Fruit fly (Drosophila melanogaster) whole organism, embryonic: Measurements from ENCODE around the gene sinu.

ENCODE experiments used
- Bdp1 ChIP-seq: fragments of 200-800 bp; sonication (Bioruptor generic); optimal IDR thresholded peaks from 3 replicates; lab custom pipeline; 2016; ENCODE audit warnings: missing biosample characterization, missing genetic modification characterization
- CG10147 ChIP-seq: fragments of 200-800 bp; sonication (Bioruptor generic); optimal IDR thresholded peaks from 2 replicates; lab custom pipeline; 2019; ENCODE audit warnings: missing biosample characterization, mild to moderate bottlenecking, missing genetic modification characterization, moderate library complexity
- CG12942 ChIP-seq: fragments of 200-800 bp; sonication (Bioruptor generic); optimal IDR thresholded peaks from 3 replicates; lab custom pipeline; 2016; ENCODE audit warnings: missing biosample characterization, missing genetic modification characterization
- CG13424 ChIP-seq: fragments of 200-800 bp; sonication (Bioruptor generic); optimal IDR thresholded peaks from 2 replicates; lab custom pipeline; 2019; ENCODE audit warnings: missing biosample characterization, mild to moderate bottlenecking, missing genetic modification characterization, moderate library complexity
- CG13775 ChIP-seq: fragments of 200-800 bp; sonication (Bioruptor generic); optimal IDR thresholded peaks from 3 replicates; lab custom pipeline; 2017; ENCODE audit warnings: missing biosample characterization, mild to moderate bottlenecking, missing genetic modification characterization
- CG15479 ChIP-seq: fragments of 200-800 bp; sonication (Bioruptor generic); optimal IDR thresholded peaks from 3 replicates; lab custom pipeline; 2019; ENCODE audit warnings: missing biosample characterization, mild to moderate bottlenecking, missing genetic modification characterization, moderate library complexity
- CG17328 ChIP-seq: fragments of 200-800 bp; sonication (Bioruptor generic); IDR thresholded peaks from 2 replicates; pipeline ENCODE4 v1.3.6; 2022; ENCODE audit warnings: missing biosample characterization, missing genetic modification characterization
- CG17361 ChIP-seq: fragments of 200-800 bp; sonication (Bioruptor generic); IDR thresholded peaks from 3 replicates; pipeline ENCODE4 v1.3.6; 2022; ENCODE audit warnings: missing biosample characterization, missing genetic modification characterization
- CG17612 ChIP-seq: fragments of 200-800 bp; sonication (Bioruptor generic); IDR thresholded peaks from 2 replicates; pipeline ENCODE4 v1.3.6; 2022; ENCODE audit warnings: missing biosample characterization, missing genetic modification characterization
- CG17802 ChIP-seq: fragments of 200-800 bp; sonication (Bioruptor generic); optimal IDR thresholded peaks from 2 replicates; lab custom pipeline; 2018; ENCODE audit warnings: missing biosample characterization, mild to moderate bottlenecking, missing genetic modification characterization, moderate library complexity
- CG18476 ChIP-seq: fragments of 200-800 bp; sonication (Bioruptor generic); optimal IDR thresholded peaks from 2 replicates; lab custom pipeline; 2016; ENCODE audit warnings: missing biosample characterization, mild to moderate bottlenecking, missing genetic modification characterization
- CG18619 ChIP-seq: fragments of 200-800 bp; sonication (Bioruptor generic); optimal IDR thresholded peaks from 3 replicates; lab custom pipeline; 2017; ENCODE audit warnings: missing biosample characterization, mild to moderate bottlenecking, missing genetic modification characterization
- CG2712 ChIP-seq: fragments of 200-800 bp; optimal IDR thresholded peaks from 3 replicates; lab custom pipeline; 2019; ENCODE audit warnings: missing biosample characterization, mild to moderate bottlenecking, missing genetic modification characterization, moderate library complexity
- CG30403 ChIP-seq: fragments of 200-800 bp; sonication (Bioruptor generic); optimal IDR thresholded peaks from 3 replicates; lab custom pipeline; 2016; ENCODE audit warnings: missing biosample characterization, missing genetic modification characterization
- CG34422 ChIP-seq: fragments of 200-800 bp; sonication (Bioruptor generic); IDR thresholded peaks from 3 replicates; pipeline ENCODE4 v1.3.6; 2022; ENCODE audit warnings: missing biosample characterization, missing genetic modification characterization
- CG4404 ChIP-seq: fragments of 200-800 bp; sonication (Bioruptor generic); IDR thresholded peaks from 2 replicates; pipeline ENCODE4 v1.3.6; 2022; ENCODE audit warnings: missing biosample characterization, missing genetic modification characterization
- CG6654 ChIP-seq: fragments of 200-800 bp; sonication (Bioruptor generic); optimal IDR thresholded peaks from 2 replicates; lab custom pipeline; 2017; ENCODE audit warnings: missing biosample characterization, mild to moderate bottlenecking, missing genetic modification characterization
- CG6689 ChIP-seq: fragments of 200-800 bp; sonication (Bioruptor generic); IDR thresholded peaks from 2 replicates; pipeline ENCODE4 v1.3.6; 2022; ENCODE audit warnings: missing biosample characterization, missing genetic modification characterization
- CG7987 ChIP-seq: fragments of 200-800 bp; sonication (Bioruptor generic); optimal IDR thresholded peaks from 2 replicates; lab custom pipeline; 2018; ENCODE audit warnings: missing biosample characterization, mild to moderate bottlenecking, missing genetic modification characterization, moderate library complexity
- Chrac-16 ChIP-seq: fragments of 200-800 bp; sonication (Bioruptor generic); optimal IDR thresholded peaks from 3 replicates; lab custom pipeline; 2016; ENCODE audit warnings: missing biosample characterization, missing genetic modification characterization
- D19B ChIP-seq: fragments of 200-800 bp; sonication (Bioruptor generic); optimal IDR thresholded peaks from 2 replicates; lab custom pipeline; 2017; ENCODE audit warnings: missing biosample characterization, mild to moderate bottlenecking, missing genetic modification characterization
- E2f1 ChIP-seq: fragments of 200-800 bp; sonication (Bioruptor generic); IDR thresholded peaks from 2 replicates; pipeline ENCODE4 v1.3.6; 2022; ENCODE audit warnings: missing biosample characterization, missing genetic modification characterization
- Elba2 ChIP-seq: fragments of 200-800 bp; sonication (Bioruptor generic); optimal IDR thresholded peaks from 3 replicates; lab custom pipeline; 2016; ENCODE audit warnings: missing biosample characterization, missing genetic modification characterization
- Fer3 ChIP-seq: fragments of 200-800 bp; sonication (Bioruptor generic); optimal IDR thresholded peaks from 2 replicates; lab custom pipeline; 2018; ENCODE audit warnings: missing biosample characterization, mild to moderate bottlenecking, missing genetic modification characterization, moderate library complexity
- Gug ChIP-seq: fragments of 200-800 bp; sonication (Bioruptor generic); IDR thresholded peaks from 4 replicates; pipeline ENCODE4 v1.3.6; 2022; ENCODE audit warnings: missing biosample characterization, missing genetic modification characterization
- H2.0 ChIP-seq: fragments of 200-800 bp; sonication (Bioruptor generic); IDR thresholded peaks from 2 replicates; pipeline ENCODE4 v1.3.6; 2022; ENCODE audit warnings: missing biosample characterization, missing genetic modification characterization
- NFAT ChIP-seq: fragments of 200-800 bp; sonication (Bioruptor generic); IDR thresholded peaks from 2 replicates; pipeline ENCODE4 v1.3.6; 2022; ENCODE audit warnings: missing biosample characterization, missing genetic modification characterization
- Nf-YC ChIP-seq: fragments of 200-800 bp; optimal IDR thresholded peaks from 3 replicates; lab custom pipeline; 2019; ENCODE audit warnings: missing biosample characterization, mild to moderate bottlenecking, missing genetic modification characterization, moderate library complexity
- Opbp ChIP-seq: fragments of 200-800 bp; sonication (Bioruptor generic); IDR thresholded peaks from 3 replicates; pipeline ENCODE4 v1.3.6; 2022; ENCODE audit warnings: missing biosample characterization, missing genetic modification characterization; ENCODE audit not compliant: partially characterized antibody
- Sin3A ChIP-seq: fragments of >200 bp; optimal IDR thresholded peaks from 2 replicates; lab custom pipeline; 2018
- Spps ChIP-seq: fragments of 200-800 bp; sonication (Bioruptor generic); optimal IDR thresholded peaks from 2 replicates; lab custom pipeline; 2018; ENCODE audit warnings: missing biosample characterization, mild to moderate bottlenecking, missing genetic modification characterization
- az2 ChIP-seq: fragments of 200-800 bp; sonication (Bioruptor generic); optimal IDR thresholded peaks from 3 replicates; lab custom pipeline; 2016; ENCODE audit warnings: missing biosample characterization, missing genetic modification characterization
- bcd ChIP-seq: fragments of 200-800 bp; sonication (Bioruptor generic); optimal IDR thresholded peaks from 2 replicates; lab custom pipeline; 2017; ENCODE audit warnings: missing biosample characterization, mild to moderate bottlenecking, missing genetic modification characterization
- caup ChIP-seq: fragments of 200-800 bp; sonication (Bioruptor generic); optimal IDR thresholded peaks from 3 replicates; lab custom pipeline; 2017; ENCODE audit warnings: missing biosample characterization, mild to moderate bottlenecking, missing genetic modification characterization, moderate library complexity; ENCODE audit not compliant: severe bottlenecking
- dysf ChIP-seq: fragments of 200-800 bp; sonication (Bioruptor generic); IDR thresholded peaks from 3 replicates; pipeline ENCODE4 v1.3.6; 2022; ENCODE audit warnings: missing biosample characterization, missing genetic modification characterization
- ewg ChIP-seq: fragments of 200-800 bp; sonication (Bioruptor generic); optimal IDR thresholded peaks from 3 replicates; lab custom pipeline; 2017; ENCODE audit warnings: mild to moderate bottlenecking, missing biosample characterization, missing genetic modification reagents, missing genetic modification characterization
- fd96Cb ChIP-seq: fragments of 200-800 bp; sonication (Bioruptor generic); optimal IDR thresholded peaks from 2 replicates; lab custom pipeline; 2018; ENCODE audit warnings: missing biosample characterization, mild to moderate bottlenecking, missing genetic modification characterization, moderate library complexity
- fru ChIP-seq: fragments of >200 bp; optimal IDR thresholded peaks from 2 replicates; lab custom pipeline; 2017
- gsb-n ChIP-seq: fragments of 200-800 bp; sonication (Bioruptor generic); optimal IDR thresholded peaks from 3 replicates; lab custom pipeline; 2018; ENCODE audit warnings: missing biosample characterization, mild to moderate bottlenecking, missing genetic modification characterization
- jigr1 ChIP-seq: fragments of 200-800 bp; sonication (Bioruptor generic); IDR thresholded peaks from 3 replicates; pipeline ENCODE4 v1.3.6; 2022; ENCODE audit warnings: missing biosample characterization, missing genetic modification characterization
- klu ChIP-seq: fragments of 200-800 bp; sonication (Bioruptor generic); IDR thresholded peaks from 2 replicates; pipeline ENCODE4 v1.3.6; 2022; ENCODE audit warnings: missing biosample characterization, missing genetic modification characterization
- otp ChIP-seq: fragments of 200-800 bp; sonication (Bioruptor generic); IDR thresholded peaks from 3 replicates; pipeline ENCODE4, ENCODE4 v1.3.6; 2022; ENCODE audit warnings: missing biosample characterization, missing genetic modification characterization
- pan ChIP-seq, 4 experiments: fragments of >200 bp in 3 of 4; fragments of 200-800 bp in 1 of 4; sonication (Bioruptor generic) in 1 of 4; optimal IDR thresholded peaks in 3 of 4; IDR thresholded peaks in 1 of 4; 2 replicates each; pipeline versions ENCODE4 v1.3.6 to Lab custom; 2017 to 2022; ENCODE audit warnings: missing biosample characterization in 2 of 4, missing genetic modification characterization in 2 of 4, mixed read lengths in 1 of 4
- phol ChIP-seq: fragments of 200-800 bp; sonication (Bioruptor generic); optimal IDR thresholded peaks from 3 replicates; lab custom pipeline; 2018; ENCODE audit warnings: missing biosample characterization, mild to moderate bottlenecking, missing genetic modification characterization, moderate library complexity
- pros ChIP-seq: fragments of 200-800 bp; sonication (Bioruptor generic); optimal IDR thresholded peaks from 3 replicates; lab custom pipeline; 2019; ENCODE audit warnings: missing biosample characterization, mild to moderate bottlenecking, missing genetic modification characterization, moderate library complexity
- row ChIP-seq: fragments of 200-800 bp; sonication (Bioruptor generic); IDR thresholded peaks from 3 replicates; pipeline ENCODE4 v1.3.6; 2022; ENCODE audit warnings: missing biosample characterization, missing genetic modification characterization
- sens ChIP-seq: fragments of 200-800 bp; sonication (Bioruptor generic); peaks from one replicate; lab custom pipeline; 2016; ENCODE audit warnings: missing biosample characterization, missing genetic modification characterization
- sisA ChIP-seq: fragments of 200-800 bp; sonication (Bioruptor generic); IDR thresholded peaks from 2 replicates; pipeline ENCODE4 v1.3.6; 2022; ENCODE audit warnings: missing biosample characterization, missing genetic modification characterization
- tin ChIP-seq: fragments of 200-800 bp; sonication (Bioruptor generic); optimal IDR thresholded peaks from 3 replicates; lab custom pipeline; 2016; ENCODE audit warnings: missing biosample characterization, missing genetic modification characterization
- usp ChIP-seq: fragments of >200 bp; optimal IDR thresholded peaks from 2 replicates; lab custom pipeline; 2017; ENCODE audit warnings: missing biosample characterization, missing genetic modification characterization
- vnd ChIP-seq: fragments of 200-800 bp; sonication (Bioruptor generic); IDR thresholded peaks from 3 replicates; pipeline ENCODE4 v1.3.6; 2022; ENCODE audit warnings: missing biosample characterization, missing genetic modification characterization; ENCODE audit not compliant: partially characterized antibody

sinu gene

dm6 chr3L:5554377-5554776, 7.0 kb downstream of the sinu start (continued):
- TF ChIP-seq CG34422 (GFP tag; lab: Robert Waterston, UW): peak; percentile 72
- peak; percentile 24; the same call in 1 of the 2 replicates for TF ChIP-seq CG17612 (GFP tag; lab: Robert Waterston, UW)
- peak; percentile 28; the same call in 1 of the 2 replicates for TF ChIP-seq klu
- TF ChIP-seq CG18619 (GFP tag; lab: Kevin White, UChicago): peak; percentile 19
- TF ChIP-seq dysf: peak; percentile 74
- TF ChIP-seq CG30403 (GFP tag; lab: Kevin White, UChicago): peak; percentile 55
- TF ChIP-seq fd96Cb (tag; lab: Kevin White, UChicago): peak; percentile 51
- TF ChIP-seq CG18476 (GFP tag; lab: Kevin White, UChicago): no peak
- peak; percentile 14 for TF ChIP-seq bcd (GFP tag; lab: Kevin White, UChicago)
- TF ChIP-seq fru: no peak
- peak; percentile 35 for TF ChIP-seq az2 (GFP tag; lab: Kevin White, UChicago)
- TF ChIP-seq caup: peak; percentile 25
- TF ChIP-seq CG7987: no peak
- TF ChIP-seq Fer3 (tag; lab: Kevin White, UChicago): peak; percentile 65
- no peak for TF ChIP-seq jigr1
- TF ChIP-seq CG6689 (GFP tag; lab: Robert Waterston, UW): peak; percentile 62; the same call in 1 of the 2 replicates
- peak; percentile 57; the same call in 1 of the 4 replicates for TF ChIP-seq Gug (GFP tag; lab: Robert Waterston, UW)
- no peak for TF ChIP-seq CG17328 (GFP tag; lab: Robert Waterston, UW)
- peak; percentile 57 for TF ChIP-seq CG13424
- TF ChIP-seq CG10147: peak; percentile 60
- 0 out of 3 replicates have a peak, but pooled peaks have one; percentile 31 for TF ChIP-seq CG17361 (GFP tag; lab: Robert Waterston, UW)
- TF ChIP-seq phol: peak; percentile 32
- TF ChIP-seq E2f1 (GFP tag; lab: Robert Waterston, UW): peak; percentile 73
- peak; percentile 38; the same call in 1 of the 2 replicates for TF ChIP-seq NFAT (GFP tag; lab: Robert Waterston, UW)
- no peak for TF ChIP-seq Sin3A (lab: Kevin White, UChicago)
- no peak for TF ChIP-seq Bdp1 (GFP tag; lab: Kevin White, UChicago)
- TF ChIP-seq CG12942 (GFP tag; lab: Kevin White, UChicago): peak; percentile 22
- no peak for TF ChIP-seq pros
- TF ChIP-seq row (GFP tag; lab: Robert Waterston, UW): peak; percentile 73
- peak; percentile 24 for TF ChIP-seq Nf-YC (tag; lab: Kevin White, UChicago)
- no peak for TF ChIP-seq vnd (GFP tag; lab: Robert Waterston, UW)
- no peak for TF ChIP-seq pan (optimal IDR thresholded peaks at IDR 0.05; lab: Kevin White, UChicago)
- peak in 1 of 2 experiments; percentile 61 for TF ChIP-seq pan (GFP tag; optimal IDR thresholded peaks at IDR 0.05 in 1 of 2, IDR thresholded peaks at IDR 0.05 in 1 of 2)
- no peak for TF ChIP-seq usp (GFP tag; lab: Kevin White, UChicago)
- TF ChIP-seq sens (GFP tag; lab: Kevin White, UChicago): peak; percentile 56
- no peak; the same call in 1 of the 2 replicates for TF ChIP-seq CG4404 (GFP tag; lab: Robert Waterston, UW)
- no peak for TF ChIP-seq Elba2
- TF ChIP-seq gsb-n (tag; lab: Kevin White, UChicago): no peak
- no peak for TF ChIP-seq CG6654 (GFP tag; lab: Kevin White, UChicago)
- TF ChIP-seq Chrac-16 (GFP tag; lab: Kevin White, UChicago): peak; percentile 46
- no peak for TF ChIP-seq Opbp (GFP tag; lab: Robert Waterston, UW)
- no peak for TF ChIP-seq CG15479
- no peak for TF ChIP-seq CG13775
- TF ChIP-seq CG17802 (tag; lab: Kevin White, UChicago): no peak
- no peak for TF ChIP-seq otp (GFP tag; lab: Robert Waterston, UW)
- no peak for TF ChIP-seq ewg
- peak; percentile 35 for TF ChIP-seq tin (GFP tag; lab: Kevin White, UChicago)
- no peak; the same call in 1 of the 2 replicates for TF ChIP-seq sisA (GFP tag; lab: Robert Waterston, UW)
- TF ChIP-seq H2.0: peak; percentile 65
- peak; percentile 55 for TF ChIP-seq CG2712
- TF ChIP-seq Spps (tag; lab: Kevin White, UChicago): no peak
- TF ChIP-seq D19B: peak; percentile 14
